Fruit fly (Drosophila melanogaster): ENCODE measurements around the gene CG43759.

DNA sequence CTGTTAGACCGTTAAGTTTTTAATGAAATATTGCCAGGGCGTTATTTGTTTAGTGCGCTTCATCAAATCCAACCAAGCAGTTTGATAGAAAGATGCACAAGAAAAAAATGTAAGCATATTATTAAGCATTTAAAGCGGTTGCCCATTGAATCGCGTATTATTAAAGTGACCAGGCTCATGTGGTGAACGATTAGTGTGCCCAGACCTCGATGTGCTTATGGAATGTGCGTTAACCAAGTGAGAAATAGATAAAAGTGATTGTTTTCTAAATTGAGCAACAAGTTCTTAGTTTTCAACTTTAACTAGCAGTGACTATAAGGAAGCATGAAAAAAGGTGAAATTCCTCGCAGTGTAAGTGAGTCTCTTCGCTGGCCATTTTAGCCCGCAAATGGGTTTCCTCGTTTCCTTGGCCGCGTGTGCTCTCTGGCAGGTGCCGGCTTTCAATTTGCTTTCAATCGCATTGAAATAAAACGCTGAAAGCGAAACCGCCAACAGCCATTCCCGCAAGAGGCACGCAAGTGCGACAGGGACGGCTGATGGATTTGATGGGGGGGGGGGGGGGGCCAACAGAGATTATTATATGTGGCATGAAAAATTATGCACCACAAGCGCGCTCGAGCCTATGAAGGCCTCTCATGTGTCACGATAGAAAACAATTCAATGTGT lies 62.9 kb downstream of the CG43759 start:
- TF ChIP-seq Myc (optimal IDR thresholded peaks at IDR 0.05): no peak
- no peak for TF ChIP-seq ttk (optimal IDR thresholded peaks at IDR 0.05)
- no peak for TF ChIP-seq Sin3A (optimal IDR thresholded peaks at IDR 0.05)
